Worm (Caenorhabditis elegans) whole organism, early embryonic: ENCODE measurements around the gene basl-1.

Experiments
- B0310.2 ChIP-seq: sonication (generic microtip); optimal IDR thresholded peaks from 2 replicates; lab custom pipeline; 2016; ENCODE audit warnings: mild to moderate bottlenecking, missing genetic modification characterization, missing compliant biosample characterization
- ama-1 ChIP-seq: fragments of 150-350 bp; optimal IDR thresholded peaks from 2 replicates; lab custom pipeline; 2014
- hmg-4 ChIP-seq: fragments of 200-800 bp; sonication (Bioruptor generic); optimal IDR thresholded peaks from 2 replicates; lab custom pipeline; 2018; ENCODE audit warnings: mild to moderate bottlenecking, missing genetic modification characterization, missing compliant biosample characterization

- no peak for TF ChIP-seq ama-1 (lab: Kevin White, UChicago)
- TF ChIP-seq B0310.2 (tag; lab: Kevin White, UChicago), result no peak
- TF ChIP-seq hmg-4 (GFP tag; lab: Kevin White, UChicago), result no peak
Measured at ce11 chrIII:5620186-5620585, 5.4 kb downstream of the basl-1 start.
